Worm (Caenorhabditis elegans) whole organism, young adult: ENCODE measurements around the gene asp-7.

ENCODE experiments used
- C17E4.6 ChIP-seq: fragments of 200-800 bp; sonication (Bioruptor generic); IDR thresholded peaks from 2 replicates; pipeline ENCODE4 v1.3.6; 2022; ENCODE audit warnings: missing genetic modification reagents, missing genetic modification characterization, missing compliant biosample characterization
- D2030.7 ChIP-seq: fragments of 200-800 bp; sonication (Bioruptor generic); IDR thresholded peaks from 2 replicates; pipeline ENCODE4 v1.3.6; 2022; ENCODE audit warnings: missing genetic modification reagents, missing genetic modification characterization, missing compliant biosample characterization
- F10E7.11 ChIP-seq: sonication (generic microtip); optimal IDR thresholded peaks from 2 replicates; lab custom pipeline; 2017; ENCODE audit warnings: mild to moderate bottlenecking, missing genetic modification characterization, moderate library complexity, missing compliant biosample characterization
- K11D2.4 ChIP-seq: fragments of 200-800 bp; sonication (Bioruptor generic); IDR thresholded peaks from 2 replicates; pipeline ENCODE4 v1.3.6; 2022; ENCODE audit warnings: missing genetic modification reagents, missing genetic modification characterization, missing compliant biosample characterization
- K12H6.12 ChIP-seq: fragments of 200-800 bp; sonication (Bioruptor generic); optimal IDR thresholded peaks from 2 replicates; lab custom pipeline; 2018; ENCODE audit warnings: mild to moderate bottlenecking, missing genetic modification characterization, missing compliant biosample characterization
- akir-1 ChIP-seq: fragments of 200-800 bp; sonication (Bioruptor generic); optimal IDR thresholded peaks from 2 replicates; lab custom pipeline; 2018; ENCODE audit warnings: mild to moderate bottlenecking, missing genetic modification characterization, moderate library complexity, missing compliant biosample characterization
- aptf-2 ChIP-seq: fragments of 200-800 bp; sonication (Bioruptor generic); conservative IDR thresholded peaks from 2 replicates; pipeline ENCODE4 v1.3.6; 2022; ENCODE audit warnings: missing genetic modification reagents, missing genetic modification characterization, missing compliant biosample characterization
- athp-1 ChIP-seq: sonication (generic microtip); optimal IDR thresholded peaks from 2 replicates; lab custom pipeline; 2017; ENCODE audit warnings: mild to moderate bottlenecking, missing genetic modification characterization, missing compliant biosample characterization
- ceh-79 ChIP-seq: sonication (generic microtip); optimal IDR thresholded peaks from 2 replicates; lab custom pipeline; 2017; ENCODE audit warnings: mild to moderate bottlenecking, missing genetic modification characterization, missing compliant biosample characterization
- die-1 ChIP-seq: sonication (generic microtip); optimal IDR thresholded peaks from 2 replicates; lab custom pipeline; 2016; ENCODE audit warnings: missing genotype, mild to moderate bottlenecking, missing genetic modification characterization, missing compliant biosample characterization
- dox-1 ChIP-seq: fragments of 200-800 bp; sonication (Bioruptor generic); IDR thresholded peaks from 2 replicates; pipeline ENCODE4 v1.3.6; 2022; ENCODE audit warnings: missing genetic modification reagents, missing genetic modification characterization, missing compliant biosample characterization
- egl-44 ChIP-seq: fragments of 200-800 bp; sonication (Bioruptor generic); IDR thresholded peaks from 2 replicates; pipeline ENCODE4 v1.3.6; 2022; ENCODE audit warnings: missing genetic modification reagents, missing genetic modification characterization, missing compliant biosample characterization
- him-1 ChIP-seq: sonication (generic microtip); optimal IDR thresholded peaks from 2 replicates; lab custom pipeline; 2016; ENCODE audit warnings: missing genotype, missing genetic modification reagents, missing genetic modification characterization, missing compliant biosample characterization
- let-526 ChIP-seq: fragments of 200-800 bp; sonication (Bioruptor generic); IDR thresholded peaks from 2 replicates; pipeline ENCODE4 v1.3.6; 2022; ENCODE audit warnings: missing genetic modification reagents, missing genetic modification characterization, missing compliant biosample characterization
- lin-35 ChIP-seq, 3 experiments: fragments of 150-350 bp in 2 of 3; sonication (generic microtip) in 1 of 3; optimal IDR thresholded peaks; 2 replicates each; lab custom pipeline; 2014 to 2018; ENCODE audit warnings: missing biosample characterization in 3 of 3, missing genetic modification characterization in 3 of 3, missing genetic modification reagents in 3 of 3
- lin-54 ChIP-seq: fragments of 200-800 bp; sonication (Bioruptor generic); optimal IDR thresholded peaks from 2 replicates; lab custom pipeline; 2018; ENCODE audit warnings: mild to moderate bottlenecking, missing genetic modification characterization, missing compliant biosample characterization
- nhr-179 ChIP-seq: sonication (generic microtip); optimal IDR thresholded peaks from 2 replicates; lab custom pipeline; 2016; ENCODE audit warnings: mild to moderate bottlenecking, missing genetic modification characterization, missing compliant biosample characterization
- pbrm-1 ChIP-seq: fragments of 200-800 bp; sonication (Bioruptor generic); IDR thresholded peaks from 2 replicates; pipeline ENCODE4 v1.3.6; 2022; ENCODE audit warnings: missing genetic modification reagents, missing genetic modification characterization, missing compliant biosample characterization
- sea-2 ChIP-seq: fragments of 200-800 bp; sonication (Bioruptor generic); IDR thresholded peaks from 2 replicates; pipeline ENCODE4 v1.3.6; 2022; ENCODE audit warnings: missing genetic modification characterization, missing compliant biosample characterization
- snpc-1.1 ChIP-seq: sonication (generic microtip); optimal IDR thresholded peaks from 2 replicates; lab custom pipeline; 2017; ENCODE audit warnings: missing genetic modification characterization, mild to moderate bottlenecking, missing compliant biosample characterization, antibody characterized with exemption, moderate library complexity, missing genotype, missing genetic modification reagents; ENCODE audit not compliant: insufficient read depth
- snpc-4 ChIP-seq, 5 experiments: fragments of 150-350 bp in 1 of 5; sonication (generic microtip) in 4 of 5; optimal IDR thresholded peaks; 2 replicates each; lab custom pipeline; 2014 to 2018; ENCODE audit warnings: missing genetic modification characterization in 5 of 5, missing biosample characterization in 3 of 5, antibody characterized with exemption in 2 of 5, mild to moderate bottlenecking in 2 of 5, missing compliant biosample characterization in 2 of 5, missing genotype in 2 of 5, moderate library complexity in 2 of 5, missing genetic modification reagents in 1 of 5
- tbp1 ChIP-seq: fragments of 200-800 bp; sonication (Bioruptor generic); optimal IDR thresholded peaks from 2 replicates; lab custom pipeline; 2018; ENCODE audit warnings: mild to moderate bottlenecking, missing genetic modification characterization, missing compliant biosample characterization
- tbx-9 ChIP-seq: sonication (generic microtip); optimal IDR thresholded peaks from 2 replicates; lab custom pipeline; 2016; ENCODE audit warnings: borderline replicate concordance, missing genetic modification characterization, inconsistent platforms, missing compliant biosample characterization
- xnd-1 ChIP-seq: sonication (generic microtip); optimal IDR thresholded peaks from 2 replicates; lab custom pipeline; 2016; ENCODE audit warnings: missing genotype, missing genetic modification reagents, missing genetic modification characterization, missing compliant biosample characterization
- ztf-28 ChIP-seq: fragments of 200-800 bp; sonication (Bioruptor generic); IDR thresholded peaks from 2 replicates; pipeline ENCODE4 v1.3.6; 2022; ENCODE audit warnings: missing genetic modification reagents, missing genetic modification characterization, missing compliant biosample characterization
- ztf-3 ChIP-seq: fragments of 200-800 bp; sonication (Bioruptor generic); optimal IDR thresholded peaks from 2 replicates; lab custom pipeline; 2018; ENCODE audit warnings: mild to moderate bottlenecking, missing genetic modification characterization, missing compliant biosample characterization

asp-7 gene

ce11 chrV:3069101-3069500 lies 41.0 kb downstream of the asp-7 start, which contains the start of gene str-40:
str-40 (minus strand) TSS chrV:3069201.
- TF ChIP-seq lin-54 (GFP tag; lab: Kevin White, UChicago) (no peak), F10E7.11 (tag; lab: Kevin White, UChicago) (no peak), him-1 (tag; lab: Kevin White, UChicago) (no peak), K11D2.4 (GFP tag; lab: Robert Waterston, UW) (no peak), akir-1 (no peak), D2030.7 (GFP tag; lab: Robert Waterston, UW) (no peak), ztf-28 (GFP tag; lab: Robert Waterston, UW) (no peak), die-1 (tag; lab: Kevin White, UChicago) (no peak), nhr-179 (tag; lab: Kevin White, UChicago) (no peak), snpc-1.1 (tag; lab: Kevin White, UChicago) (no peak), tbp1 (no peak), aptf-2 (no peak), K12H6.12 (tag; lab: Kevin White, UChicago) (no peak), sea-2 (GFP tag; lab: Robert Waterston, UW) (no peak), athp-1 (tag; lab: Kevin White, UChicago) (no peak), let-526 (GFP tag; lab: Robert Waterston, UW) (no peak), xnd-1 (tag; lab: Kevin White, UChicago) (no peak), dox-1 (GFP tag; lab: Robert Waterston, UW) (no peak), pbrm-1 (GFP tag; lab: Robert Waterston, UW) (no peak), egl-44 (GFP tag; lab: Robert Waterston, UW) (no peak)
- TF ChIP-seq, all 124 proteins: peak for 0

ce11 chrV:3071548-3071947 lies 43.5 kb downstream of the asp-7 start, which contains the start of gene C50H11.13:
C50H11.13 (minus strand) TSS chrV:3071648.
- no peak for TF ChIP-seq tbx-9
- TF ChIP-seq ztf-3 (GFP tag; lab: Kevin White, UChicago): no peak
- TF ChIP-seq snpc-4 (GFP tag; optimal IDR thresholded peaks at IDR 0.05; lab: Kevin White, UChicago): no peak
- TF ChIP-seq snpc-4 (tag; optimal IDR thresholded peaks at IDR 0.05; lab: Kevin White, UChicago): no peak
- TF ChIP-seq ceh-79 (tag; lab: Kevin White, UChicago): no peak
- no peak for TF ChIP-seq lin-35 (GFP tag; optimal IDR thresholded peaks at IDR 0.05; lab: Kevin White, UChicago)
- TF ChIP-seq C17E4.6 (GFP tag; lab: Robert Waterston, UW): no peak
